Fruit fly (Drosophila melanogaster): Measurements from ENCODE around the gene spn-A.

The spn-A gene

DNA sequence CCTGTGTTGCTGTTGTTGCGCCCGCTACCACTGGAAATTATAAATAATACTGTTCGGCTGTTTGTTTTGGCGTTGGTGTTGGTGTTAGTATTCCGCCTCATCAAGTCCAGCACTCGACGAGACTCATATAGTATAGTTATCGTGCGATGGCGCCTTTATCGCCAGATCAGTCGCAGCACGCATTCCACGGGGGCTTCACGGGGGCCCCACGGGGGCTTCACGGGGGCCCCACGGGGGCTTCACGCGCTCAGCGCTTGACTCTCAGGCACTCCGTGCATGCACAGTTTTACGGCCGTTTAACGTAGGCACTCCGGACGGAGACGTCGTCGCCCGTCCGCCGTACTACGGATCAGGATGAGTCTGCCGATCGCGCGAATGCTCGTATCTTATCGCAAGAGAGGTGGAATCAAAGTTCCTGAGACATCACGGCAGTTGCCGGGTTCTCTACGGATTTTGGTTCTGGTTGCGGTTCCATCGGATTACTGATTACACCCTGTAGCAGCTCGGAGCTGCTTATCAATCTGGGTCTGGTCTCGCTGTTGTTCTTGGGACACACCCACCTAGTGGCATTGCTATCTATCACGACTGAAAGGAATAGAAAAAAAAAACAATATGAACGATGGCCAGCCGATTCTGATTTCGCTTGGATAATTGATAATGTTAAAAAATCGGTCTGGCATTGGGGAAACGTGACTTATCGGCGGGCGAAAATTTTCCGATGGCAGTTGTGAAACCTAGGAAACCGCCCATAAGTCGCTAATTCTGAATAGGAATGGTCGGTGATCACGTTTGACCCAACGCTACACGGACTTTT, 47.2 kb upstream of the spn-A start (continued):
- TF ChIP-seq Side (GFP tag; optimal IDR thresholded peaks at IDR 0.05) (no peak), CG43689 (GFP tag; IDR thresholded peaks at IDR 0.05) (no peak), CG2202 (tag; optimal IDR thresholded peaks at IDR 0.05) (no peak), crp (GFP tag; optimal IDR thresholded peaks at IDR 0.05) (no peak), tin (GFP tag; optimal IDR thresholded peaks at IDR 0.05) (no peak), HHEX (GFP tag; optimal IDR thresholded peaks at IDR 0.05) (no peak), her (GFP tag; optimal IDR thresholded peaks at IDR 0.05) (no peak), oc (tag; optimal IDR thresholded peaks at IDR 0.05) (no peak), CG17612 (GFP tag; IDR thresholded peaks at IDR 0.05) (no peak), CG4404 (GFP tag; IDR thresholded peaks at IDR 0.05) (no peak), fru (optimal IDR thresholded peaks at IDR 0.05) (no peak), CG13287 (GFP tag; IDR thresholded peaks at IDR 0.05; ENCODE audit: partially characterized antibody) (0 out of 2 replicates have a peak, but pooled peaks have one; percentile 11), stwl (tag; optimal IDR thresholded peaks at IDR 0.05) (no peak), nerfin-2 (GFP tag; IDR thresholded peaks at IDR 0.05; ENCODE audit: partially characterized antibody) (no peak), CG18011 (GFP tag; optimal IDR thresholded peaks at IDR 0.05) (no peak), scrt (GFP tag; optimal IDR thresholded peaks at IDR 0.05) (no peak), Adf1 (GFP tag; IDR thresholded peaks at IDR 0.05) (peak; percentile 63; the same call in 1 of the 2 replicates), bsh (GFP tag; optimal IDR thresholded peaks at IDR 0.05) (no peak), disco-r (GFP tag; optimal IDR thresholded peaks at IDR 0.05) (no peak), vnd (GFP tag; IDR thresholded peaks at IDR 0.05; ENCODE audit: partially characterized antibody) (no peak), CG3407 (GFP tag; optimal IDR thresholded peaks at IDR 0.05) (no peak), CG32532 (GFP tag; IDR thresholded peaks at IDR 0.05) (peak; percentile 29; the same call in 1 of the 2 replicates), CG14710 (tag; optimal IDR thresholded peaks at IDR 0.05) (no peak), zfh1 (GFP tag; IDR thresholded peaks at IDR 0.05) (no peak), pros (GFP tag; optimal IDR thresholded peaks at IDR 0.05) (no peak), CG32772 (GFP tag; IDR thresholded peaks at IDR 0.05) (no peak), mam (GFP tag; optimal IDR thresholded peaks at IDR 0.05) (no peak), Opbp (GFP tag; IDR thresholded peaks at IDR 0.05; ENCODE audit: partially characterized antibody) (no peak), CG9437 (GFP tag; optimal IDR thresholded peaks at IDR 0.05) (peak; percentile 2), HLH3B (GFP tag; IDR thresholded peaks at IDR 0.05) (no peak), Ravus (GFP tag; IDR thresholded peaks at IDR 0.05) (no peak), fd96Cb (tag; optimal IDR thresholded peaks at IDR 0.05) (no peak), CG33213 (GFP tag; optimal IDR thresholded peaks at IDR 0.05) (no peak), Sry-β (GFP tag; optimal IDR thresholded peaks at IDR 0.05) (no peak), CG11723 (GFP tag; optimal IDR thresholded peaks at IDR 0.05) (no peak), Gsc (GFP tag; IDR thresholded peaks at IDR 0.05) (no peak), CG15011 (GFP tag; optimal IDR thresholded peaks at IDR 0.05) (no peak), Dp (GFP tag; optimal IDR thresholded peaks at IDR 0.05) (no peak), tap (tag; optimal IDR thresholded peaks at IDR 0.05) (no peak), ara (GFP tag; IDR thresholded peaks at IDR 0.05) (no peak), crol (GFP tag; IDR thresholded peaks at IDR 0.05) (no peak; the same call in 1 of the 2 replicates), CG8359 (GFP tag; optimal IDR thresholded peaks at IDR 0.05; ENCODE audit: borderline replicate concordance) (no peak), CG31441 (GFP tag; IDR thresholded peaks at IDR 0.05) (no peak), tll (GFP tag; optimal IDR thresholded peaks at IDR 0.05) (no peak), CG15269 (tag; optimal IDR thresholded peaks at IDR 0.05) (no peak), CG9215 (GFP tag; IDR thresholded peaks at IDR 0.05) (no peak), tio (GFP tag; optimal IDR thresholded peaks at IDR 0.05) (no peak), gcm (GFP tag; optimal IDR thresholded peaks at IDR 0.05) (no peak), TFAM (GFP tag; optimal IDR thresholded peaks at IDR 0.05) (no peak)
